Worm (Caenorhabditis elegans): ENCODE data around the gene C30G7.3.
A peak's percentile ranks its signal among the peaks of the same experiment; 100 is the strongest.

C30G7.3 gene

ce11 chrV:14954633-14955032 is 9.1 kb upstream of the C30G7.3 start, which contains the start of gene C30G7.5:
C30G7.5 (minus strand) TSS chrV:14954733.
- TF ChIP-seq tab-1 (GFP tag; IDR thresholded peaks at IDR 0.05) (no peak), cog-1 (tag; optimal IDR thresholded peaks at IDR 0.05) (no peak), klf-2 (GFP tag; conservative IDR thresholded peaks at IDR 0.05) (no peak), T22C8.4 (GFP tag; IDR thresholded peaks at IDR 0.05) (no peak), med-1 (GFP tag; optimal IDR thresholded peaks at IDR 0.05; ENCODE audit: insufficient read depth) (no peak), ztf-29 (GFP tag; IDR thresholded peaks at IDR 0.05) (no peak), flt-1 (GFP tag; IDR thresholded peaks at IDR 0.05) (no peak), ztf-23 (GFP tag; IDR thresholded peaks at IDR 0.05) (no peak), ref-1 (GFP tag; conservative IDR thresholded peaks at IDR 0.05) (no peak)

- TF ChIP-seq cog-1 (tag; optimal IDR thresholded peaks at IDR 0.05) (no peak), ztf-29 (GFP tag; IDR thresholded peaks at IDR 0.05) (no peak), med-1 (GFP tag; optimal IDR thresholded peaks at IDR 0.05; ENCODE audit: insufficient read depth) (no peak), klf-2 (GFP tag; conservative IDR thresholded peaks at IDR 0.05) (no peak), tab-1 (GFP tag; IDR thresholded peaks at IDR 0.05) (no peak), flt-1 (GFP tag; IDR thresholded peaks at IDR 0.05) (no peak), ref-1 (GFP tag; conservative IDR thresholded peaks at IDR 0.05) (no peak), T22C8.4 (GFP tag; IDR thresholded peaks at IDR 0.05) (no peak)
These were observed 4.0 kb upstream of the C30G7.3 start, which contains the start of gene hil-1 for ce11 chrV:14949477-14949876. hil-1 (plus strand) TSS chrV:14949777.

ce11 chrV:14948566-14948965 is 3.1 kb upstream of the C30G7.3 start:
- TF ChIP-seq flt-1 (GFP tag; IDR thresholded peaks at IDR 0.05) (no peak), T22C8.4 (GFP tag; IDR thresholded peaks at IDR 0.05) (no peak), tab-1 (GFP tag; IDR thresholded peaks at IDR 0.05) (no peak), ztf-23 (GFP tag; IDR thresholded peaks at IDR 0.05) (no peak), cog-1 (tag; optimal IDR thresholded peaks at IDR 0.05) (no peak), klf-2 (GFP tag; conservative IDR thresholded peaks at IDR 0.05) (no peak), ref-1 (GFP tag; conservative IDR thresholded peaks at IDR 0.05) (no peak), med-1 (GFP tag; optimal IDR thresholded peaks at IDR 0.05; ENCODE audit: insufficient read depth) (no peak), ztf-29 (GFP tag; IDR thresholded peaks at IDR 0.05) (no peak)

DNA sequence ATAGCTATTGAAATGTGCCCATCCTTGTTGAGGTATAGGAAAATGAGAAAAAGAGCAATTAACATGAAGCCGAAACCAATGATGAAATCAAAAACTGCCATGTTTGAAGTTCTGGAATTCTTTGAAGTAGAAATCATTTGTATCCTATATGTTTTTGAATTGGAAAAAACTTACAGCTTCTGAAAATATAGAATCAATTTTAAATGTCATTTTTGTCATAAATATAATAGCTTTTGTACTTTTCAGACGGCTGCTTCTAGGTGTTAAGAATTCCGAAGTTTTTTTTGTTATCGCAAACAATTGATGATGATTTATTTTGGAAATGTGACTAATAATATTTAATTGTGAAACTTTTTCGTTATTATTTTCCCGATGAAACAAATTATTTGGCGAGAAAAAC is 1.5 kb upstream of the C30G7.3 start, which contains the start of gene C30G7.4:
TSS of gene C30G7.4 (minus strand) at position 101 of the 400 bp plus-strand sequence.
- TF ChIP-seq cog-1 (tag; optimal IDR thresholded peaks at IDR 0.05) (no peak), ref-1 (GFP tag; conservative IDR thresholded peaks at IDR 0.05) (no peak), T22C8.4 (GFP tag; IDR thresholded peaks at IDR 0.05) (no peak), ztf-29 (GFP tag; IDR thresholded peaks at IDR 0.05) (no peak), med-1 (GFP tag; optimal IDR thresholded peaks at IDR 0.05; ENCODE audit: insufficient read depth) (no peak), klf-2 (GFP tag; conservative IDR thresholded peaks at IDR 0.05) (no peak), ztf-23 (GFP tag; IDR thresholded peaks at IDR 0.05) (no peak), tab-1 (GFP tag; IDR thresholded peaks at IDR 0.05) (no peak), flt-1 (GFP tag; IDR thresholded peaks at IDR 0.05) (no peak)

DNA sequence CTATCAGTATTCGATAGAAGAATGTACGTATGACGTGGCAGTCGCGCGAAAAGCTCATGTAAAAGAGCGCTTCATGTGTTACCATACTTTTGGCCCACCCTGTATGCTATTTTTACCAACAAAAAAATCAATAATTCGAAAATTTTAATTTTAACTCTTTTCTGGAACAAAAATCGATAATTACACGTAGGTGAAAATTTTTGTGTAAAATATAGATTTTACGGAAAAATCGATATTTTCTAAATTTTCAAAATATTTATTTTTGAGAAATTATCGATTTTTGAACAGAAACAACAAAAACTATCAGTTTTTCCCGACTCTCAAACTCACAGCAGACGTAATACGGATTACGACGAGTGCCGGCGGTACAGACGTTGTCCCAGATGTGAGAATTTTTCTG is 380 bp downstream of the C30G7.3 start:
- peak; percentile 78 for TF ChIP-seq T22C8.4 (GFP tag; IDR thresholded peaks at IDR 0.05)
- no peak for TF ChIP-seq ztf-23 (GFP tag; IDR thresholded peaks at IDR 0.05)

- TF ChIP-seq med-1 (GFP tag; optimal IDR thresholded peaks at IDR 0.05; ENCODE audit: insufficient read depth) (no peak), cog-1 (tag; optimal IDR thresholded peaks at IDR 0.05) (no peak), flt-1 (GFP tag; IDR thresholded peaks at IDR 0.05) (no peak)
These were observed 1.7 kb downstream of the C30G7.3 start for ce11 chrV:14943774-14944173.

DNA sequence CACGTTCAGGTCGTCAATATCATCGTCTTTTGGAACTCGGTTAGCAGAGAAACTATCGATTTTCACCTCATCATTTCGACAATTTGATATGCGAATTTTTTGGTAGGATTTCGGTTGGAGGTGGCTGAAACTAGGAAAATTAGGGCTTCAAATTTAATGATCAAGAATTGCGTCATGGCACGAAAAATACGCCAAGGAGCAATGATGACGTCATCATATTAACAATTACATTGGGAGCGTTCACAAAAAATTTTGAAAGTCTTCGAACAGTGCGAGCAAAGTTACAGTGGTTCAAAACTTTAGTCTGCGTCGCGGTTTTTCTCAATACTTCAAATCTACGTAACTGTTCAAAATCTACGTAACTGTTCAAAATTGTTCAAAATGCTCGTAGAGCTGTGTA is 2.6 kb downstream of the C30G7.3 start:
- TF ChIP-seq T22C8.4 (GFP tag; IDR thresholded peaks at IDR 0.05) (no peak), ztf-29 (GFP tag; IDR thresholded peaks at IDR 0.05) (no peak), ztf-23 (GFP tag; IDR thresholded peaks at IDR 0.05) (no peak), klf-2 (GFP tag; conservative IDR thresholded peaks at IDR 0.05) (no peak), ref-1 (GFP tag; conservative IDR thresholded peaks at IDR 0.05) (no peak), cog-1 (tag; optimal IDR thresholded peaks at IDR 0.05) (no peak), med-1 (GFP tag; optimal IDR thresholded peaks at IDR 0.05; ENCODE audit: insufficient read depth) (no peak), flt-1 (GFP tag; IDR thresholded peaks at IDR 0.05) (no peak), tab-1 (GFP tag; IDR thresholded peaks at IDR 0.05) (no peak)

DNA sequence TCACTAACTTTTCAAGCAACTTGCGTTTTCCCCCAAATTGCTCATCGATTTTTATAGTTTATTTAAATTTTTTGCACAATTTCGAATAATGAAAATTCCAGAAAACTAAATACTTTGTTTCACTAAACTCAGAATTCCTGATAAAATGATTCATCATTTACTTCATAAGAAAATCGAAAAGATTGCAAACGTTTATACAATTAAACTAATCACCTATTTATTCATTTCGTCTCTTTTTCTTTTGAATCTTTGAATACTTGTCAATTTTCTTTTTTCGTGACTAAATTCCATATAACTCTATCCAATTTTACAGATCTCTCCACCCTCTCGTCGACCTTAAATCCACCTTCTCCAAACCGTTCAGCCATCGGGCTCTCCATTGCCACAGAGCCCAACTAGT is 8.9 kb downstream of the C30G7.3 start, which contains the start of gene C30G7.2:
TSS of gene C30G7.2 (plus strand) at position 301 of the 400 bp plus-strand sequence.
- no peak for TF ChIP-seq klf-2 (GFP tag; conservative IDR thresholded peaks at IDR 0.05)

ce11 chrV:14933450-14934218 is 11.9 kb downstream of the C30G7.3 start:
- TF ChIP-seq cog-1 (tag; optimal IDR thresholded peaks at IDR 0.05), result no peak
- no peak for TF ChIP-seq T22C8.4 (GFP tag; IDR thresholded peaks at IDR 0.05)

ce11 chrV:14930168-14930567 is 15.3 kb downstream of the C30G7.3 start:
- no peak for TF ChIP-seq klf-2 (GFP tag; conservative IDR thresholded peaks at IDR 0.05)
- TF ChIP-seq med-1 (GFP tag; optimal IDR thresholded peaks at IDR 0.05; ENCODE audit: insufficient read depth), result no peak
- TF ChIP-seq T22C8.4 (GFP tag; IDR thresholded peaks at IDR 0.05), result no peak
- TF ChIP-seq cog-1 (tag; optimal IDR thresholded peaks at IDR 0.05), result no peak
- TF ChIP-seq ztf-23 (GFP tag; IDR thresholded peaks at IDR 0.05), result no peak
- no peak for TF ChIP-seq tab-1 (GFP tag; IDR thresholded peaks at IDR 0.05)
- TF ChIP-seq ztf-29 (GFP tag; IDR thresholded peaks at IDR 0.05), result no peak
- TF ChIP-seq flt-1 (GFP tag; IDR thresholded peaks at IDR 0.05), result no peak
- TF ChIP-seq ref-1 (GFP tag; conservative IDR thresholded peaks at IDR 0.05), result no peak
